Fruit fly (Drosophila melanogaster): ENCODE measurements around the gene Pgant5.

DNA sequence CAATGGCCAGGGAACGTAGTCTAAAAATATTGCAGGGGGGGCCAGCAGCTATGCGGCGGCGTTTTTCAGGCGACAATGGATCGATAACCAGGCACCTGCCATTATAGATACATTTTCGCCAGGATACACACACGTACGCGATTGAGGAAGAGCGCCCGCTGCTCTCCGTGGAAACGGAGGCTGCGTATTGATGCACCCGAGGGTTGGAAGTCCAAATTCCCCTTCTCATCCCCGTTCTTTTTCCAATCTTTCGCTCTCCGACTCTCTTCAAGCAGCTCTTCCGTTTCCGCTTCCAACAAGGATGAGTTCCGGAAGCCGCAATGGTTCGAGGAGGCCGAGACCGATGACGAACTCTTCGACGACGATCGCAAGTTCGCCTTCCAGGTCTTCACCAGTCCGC lies 3.4 kb upstream of the Pgant5 start:
- TF ChIP-seq chif (GFP tag; optimal IDR thresholded peaks at IDR 0.05) (no peak), Gug (GFP tag; IDR thresholded peaks at IDR 0.05) (no peak), Hr51 (GFP tag; optimal IDR thresholded peaks at IDR 0.05) (no peak), ewg (GFP tag; optimal IDR thresholded peaks at IDR 0.05) (peak; percentile 87), zen2 (GFP tag; IDR thresholded peaks at IDR 0.05; ENCODE audit: partially characterized antibody) (no peak), ranshi (GFP tag; IDR thresholded peaks at IDR 0.05) (peak; percentile 17; the same call in 1 of the 2 replicates), sens-2 (GFP tag; IDR thresholded peaks at IDR 0.05) (no peak)
